Worm (Caenorhabditis elegans): ENCODE measurements around the gene ZK643.5.

ZK643.5 gene

DNA sequence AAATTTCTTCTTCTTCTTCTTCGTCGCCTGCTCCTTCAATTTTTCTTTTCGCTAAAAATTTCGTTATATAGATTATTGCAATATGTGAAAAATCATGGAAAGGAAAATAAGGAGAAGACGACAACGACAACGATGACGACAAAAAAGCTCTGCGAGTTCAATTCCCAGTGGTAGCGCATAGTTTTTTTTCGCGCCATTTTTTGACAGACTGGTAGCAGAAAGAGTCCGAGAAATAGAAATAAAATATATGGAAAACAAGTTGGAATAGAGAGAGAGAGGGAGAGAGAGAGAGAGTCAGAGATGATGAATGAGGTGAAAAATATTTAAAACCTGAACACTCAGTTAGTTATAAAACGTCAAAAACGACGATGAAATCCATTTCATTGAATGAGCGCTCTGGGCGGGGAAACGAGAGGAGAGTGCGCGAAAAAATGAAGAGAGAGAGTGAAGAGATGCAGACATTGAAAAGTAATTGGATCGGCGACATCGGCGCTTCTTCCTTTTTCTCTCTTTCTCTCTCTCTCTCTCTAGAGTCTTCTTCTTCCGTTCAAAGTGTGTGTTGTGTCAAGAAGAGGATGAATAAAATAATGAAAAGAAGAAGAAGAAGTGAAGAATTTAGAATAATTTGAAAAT lies 26.0 kb upstream of the ZK643.5 start, which contains the start of gene pde-2 (continued):
- peak; percentile 61 for TF ChIP-seq snpc-4 (tag; optimal IDR thresholded peaks at IDR 0.05)
- TF ChIP-seq ztf-1 (GFP tag; conservative IDR thresholded peaks at IDR 0.05), result no peak
- peak; percentile 37 for TF ChIP-seq ztf-4 (tag; optimal IDR thresholded peaks at IDR 0.05)

DNA sequence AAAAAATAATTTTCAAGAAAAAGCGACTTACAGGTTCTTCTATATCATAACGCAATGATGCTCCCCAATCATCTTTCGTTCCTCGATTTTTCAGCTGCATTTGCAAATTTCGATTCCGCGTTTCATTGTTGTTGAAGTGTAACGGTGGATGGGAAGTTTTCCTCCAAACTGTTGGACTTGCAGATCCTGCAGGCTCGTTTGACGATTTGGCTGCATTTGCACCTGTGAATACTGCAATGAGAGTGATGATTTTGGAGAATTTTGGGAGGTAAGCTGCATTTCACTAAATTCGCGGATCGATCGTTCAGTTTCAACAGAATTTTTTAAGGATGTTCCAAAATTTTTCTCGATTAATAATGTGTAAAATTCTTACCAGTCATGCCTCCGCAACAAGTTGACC lies 24.9 kb upstream of the ZK643.5 start:
- TF ChIP-seq nhr-6 (tag; optimal IDR thresholded peaks at IDR 0.05), result no peak

DNA sequence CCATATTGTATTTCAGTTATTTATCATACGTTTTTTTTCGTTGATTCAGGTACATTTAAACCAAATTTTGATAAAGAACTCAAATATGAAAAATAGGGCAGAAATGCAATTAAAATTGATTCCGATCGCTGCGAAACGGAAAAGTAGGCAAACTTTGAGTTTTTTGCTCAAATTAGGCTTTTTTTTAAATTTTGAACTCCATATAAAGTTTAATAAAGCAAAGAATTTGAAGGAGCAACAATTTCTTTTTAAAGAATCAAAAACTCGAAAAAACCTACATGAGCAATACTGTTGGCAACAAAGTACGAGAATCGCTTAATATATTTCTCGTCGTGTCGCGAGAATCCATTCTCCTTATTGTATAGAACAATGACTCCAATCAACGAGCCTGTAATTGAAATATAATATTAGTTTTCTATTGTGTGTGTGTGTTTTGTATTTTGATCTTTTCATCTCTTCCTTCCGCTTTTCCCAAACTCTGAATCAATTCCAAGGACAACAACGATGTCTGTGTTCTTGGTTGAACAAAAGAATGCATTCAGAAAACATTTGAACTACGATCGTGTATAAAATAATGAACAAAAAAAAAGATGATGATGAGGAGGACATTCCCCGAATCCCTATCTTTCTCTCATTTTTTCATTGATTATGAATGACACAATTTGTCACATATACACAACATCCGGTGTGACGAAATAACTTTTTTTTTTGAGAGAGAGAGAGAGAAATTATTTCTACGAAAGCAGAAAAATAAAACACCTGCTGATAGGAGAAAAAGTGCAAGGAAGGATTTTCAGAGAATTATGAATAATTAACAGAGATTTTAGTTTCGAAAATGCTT lies 22.7 kb upstream of the ZK643.5 start:
- TF ChIP-seq lsy-2 (tag; optimal IDR thresholded peaks at IDR 0.05) (peak in 1 of 2 experiments; percentile 36), nhr-25 (tag; optimal IDR thresholded peaks at IDR 0.05) (peak; percentile 36), lin-39 (tag; optimal IDR thresholded peaks at IDR 0.05) (no peak), Y55F3AM.14 (GFP tag; optimal IDR thresholded peaks at IDR 0.05) (peak; percentile 55), crh-2 (tag; optimal IDR thresholded peaks at IDR 0.05) (peak; percentile 2), R02D3.7 (tag; optimal IDR thresholded peaks at IDR 0.05) (no peak), sma-9 (GFP tag; optimal IDR thresholded peaks at IDR 0.05) (peak; percentile 37), sma-9 (tag; optimal IDR thresholded peaks at IDR 0.05) (no peak), blmp-1 (tag; optimal IDR thresholded peaks at IDR 0.05; ENCODE audit: insufficient read depth) (no peak), fos-1 (tag; optimal IDR thresholded peaks at IDR 0.05) (peak; percentile 15), sma-3 (GFP tag; optimal IDR thresholded peaks at IDR 0.05) (peak; percentile 15), C34F6.9 (tag; optimal IDR thresholded peaks at IDR 0.05) (peak; percentile 34), sem-4 (tag; optimal IDR thresholded peaks at IDR 0.05) (no peak)

DNA sequence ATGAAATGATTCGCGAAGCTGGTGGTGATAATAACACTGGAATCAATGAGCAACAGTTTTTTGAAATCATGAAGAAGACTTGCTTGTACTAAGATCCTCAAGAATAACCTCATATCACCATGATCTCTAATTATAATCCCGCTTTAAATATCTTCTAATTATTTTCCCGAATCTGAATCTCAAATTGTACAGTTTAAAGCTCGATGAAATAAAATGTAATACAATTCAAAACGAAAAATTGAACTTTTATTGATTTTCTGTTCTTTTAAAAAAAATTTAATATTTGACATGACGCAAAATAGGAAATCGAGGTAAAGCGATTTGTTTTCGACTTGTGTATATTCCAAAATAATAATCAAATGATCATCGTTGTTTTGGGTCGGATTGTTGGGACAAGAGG lies 18.8 kb upstream of the ZK643.5 start:
- TF ChIP-seq peb-1 (tag; optimal IDR thresholded peaks at IDR 0.05), result no peak
- TF ChIP-seq nhr-6 (tag; optimal IDR thresholded peaks at IDR 0.05), result no peak
- TF ChIP-seq alr-1 (tag; optimal IDR thresholded peaks at IDR 0.05), result no peak
- no peak for TF ChIP-seq R02D3.7 (tag; optimal IDR thresholded peaks at IDR 0.05)
- no peak for TF ChIP-seq nhr-23 (tag; optimal IDR thresholded peaks at IDR 0.05)
- TF ChIP-seq Y55F3AM.14 (GFP tag; optimal IDR thresholded peaks at IDR 0.05), result peak; percentile 24
- TF ChIP-seq blmp-1 (tag; optimal IDR thresholded peaks at IDR 0.05; ENCODE audit: insufficient read depth), result peak; percentile 28
- no peak for TF ChIP-seq gmeb-1 (tag; optimal IDR thresholded peaks at IDR 0.05)
- TF ChIP-seq nhr-21 (tag; optimal IDR thresholded peaks at IDR 0.05), result peak; percentile 58
- no peak for TF ChIP-seq egl-27 (tag; optimal IDR thresholded peaks at IDR 0.05)
- TF ChIP-seq unc-39 (tag; optimal IDR thresholded peaks at IDR 0.05), result no peak
- TF ChIP-seq lin-11 (tag; optimal IDR thresholded peaks at IDR 0.05), result no peak
- TF ChIP-seq mbf-1 (tag; optimal IDR thresholded peaks at IDR 0.05), result no peak
- TF ChIP-seq lin-39 (tag; optimal IDR thresholded peaks at IDR 0.05), result no peak

DNA sequence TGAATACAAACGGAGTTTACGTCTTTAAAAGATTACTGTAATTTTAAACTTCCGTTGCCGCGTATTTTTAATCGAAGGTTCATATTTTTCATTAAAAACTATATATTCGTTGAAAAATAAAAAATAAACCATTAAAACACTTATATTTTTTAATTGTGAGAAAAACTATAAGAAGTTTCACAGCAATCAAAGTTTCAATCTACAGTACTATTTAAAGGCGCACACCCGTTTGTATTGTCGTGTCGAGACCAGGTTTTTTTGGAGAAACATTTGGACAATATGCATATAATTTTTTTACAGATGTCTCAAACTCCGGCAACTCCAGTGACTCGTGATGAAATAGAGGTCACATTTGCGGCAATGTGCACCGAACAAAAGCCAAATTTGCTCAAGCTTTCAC lies 17.8 kb upstream of the ZK643.5 start, which contains the start of gene R08D7.5:
Gene R08D7.5 (plus strand): TSS at position 301 of the 400 bp plus-strand sequence.
- TF ChIP-seq nhr-23 (tag; optimal IDR thresholded peaks at IDR 0.05), result no peak
- TF ChIP-seq sma-3 (GFP tag; optimal IDR thresholded peaks at IDR 0.05), result no peak
- no peak for TF ChIP-seq alr-1 (tag; optimal IDR thresholded peaks at IDR 0.05)
- TF ChIP-seq Y55F3AM.14 (GFP tag; optimal IDR thresholded peaks at IDR 0.05), result no peak
- TF ChIP-seq zag-1 (tag; optimal IDR thresholded peaks at IDR 0.05), result no peak
- TF ChIP-seq blmp-1 (tag; optimal IDR thresholded peaks at IDR 0.05; ENCODE audit: insufficient read depth), result no peak
- TF ChIP-seq mbf-1 (tag; optimal IDR thresholded peaks at IDR 0.05), result no peak
- TF ChIP-seq nhr-12 (tag; optimal IDR thresholded peaks at IDR 0.05), result no peak
- TF ChIP-seq elt-1 (tag; optimal IDR thresholded peaks at IDR 0.05), result no peak

DNA sequence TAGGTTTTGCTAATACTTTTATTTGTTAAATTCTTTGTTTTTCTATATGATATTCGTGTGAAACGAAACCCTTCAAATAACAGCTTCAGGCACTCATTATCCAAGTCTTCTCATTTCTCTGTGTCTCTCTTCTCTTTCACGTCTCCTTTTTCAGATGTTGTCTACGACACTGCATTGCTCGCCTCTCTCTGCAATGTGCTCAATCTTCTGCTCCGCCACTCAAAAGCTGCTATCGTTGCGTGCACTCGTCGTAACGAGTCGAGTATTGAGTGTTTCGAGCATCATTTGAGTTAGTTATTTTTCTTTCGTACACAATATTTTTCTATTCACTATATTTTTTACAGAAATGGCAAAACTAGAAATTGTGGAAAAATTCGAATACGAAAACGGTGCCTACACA lies 17.2 kb upstream of the ZK643.5 start:
- TF ChIP-seq egl-27 (tag; optimal IDR thresholded peaks at IDR 0.05), result no peak
- TF ChIP-seq unc-55 (GFP tag; optimal IDR thresholded peaks at IDR 0.05), result peak; percentile 12
- no peak for TF ChIP-seq fos-1 (tag; optimal IDR thresholded peaks at IDR 0.05)
- peak; percentile 10 for TF ChIP-seq C34F6.9 (tag; optimal IDR thresholded peaks at IDR 0.05)

All from whole organism, L2 larva.